Worm (Caenorhabditis elegans) whole organism, L1 larva: ENCODE results near the gene cnp-2.

Source experiments
- C04F5.9 ChIP-seq: sonication (generic microtip); optimal IDR thresholded peaks from 2 replicates; lab custom pipeline; 2016; ENCODE audit warnings: missing genetic modification characterization, missing compliant biosample characterization
- C16A3.4 ChIP-seq: fragments of 150-350 bp; optimal IDR thresholded peaks from 2 replicates; lab custom pipeline; 2014; ENCODE audit warnings: missing biosample characterization, missing genetic modification characterization
- Y116A8C.19 ChIP-seq: sonication (generic microtip); optimal IDR thresholded peaks from 2 replicates; lab custom pipeline; 2016; ENCODE audit warnings: missing compliant biosample characterization, missing genetic modification characterization, borderline replicate concordance
- ceh-8 ChIP-seq: fragments of 200-800 bp; sonication (Bioruptor generic); optimal IDR thresholded peaks from 2 replicates; lab custom pipeline; 2018; ENCODE audit warnings: mild to moderate bottlenecking, missing genetic modification characterization, moderate library complexity, missing compliant biosample characterization
- ceh-88 ChIP-seq: fragments of 200-800 bp; sonication (Bioruptor generic); IDR thresholded peaks from 2 replicates; pipeline ENCODE4 v1.3.6; 2022; ENCODE audit warnings: missing genetic modification characterization, missing compliant biosample characterization
- ceh-90 ChIP-seq: sonication (generic microtip); optimal IDR thresholded peaks from 2 replicates; lab custom pipeline; 2016; ENCODE audit warnings: missing genetic modification characterization, missing compliant biosample characterization
- dsc-1 ChIP-seq: sonication (generic microtip); optimal IDR thresholded peaks from 2 replicates; lab custom pipeline; 2016; ENCODE audit warnings: mild to moderate bottlenecking, missing genetic modification characterization, missing compliant biosample characterization
- efl-1 ChIP-seq, 4 experiments: fragments of 150-350 bp; optimal IDR thresholded peaks in 3 of 4; peaks in 1 of 4; 1 replicate in 1 of 4; 2 replicates in 3 of 4; lab custom pipeline; 2014; ENCODE audit warnings: missing biosample characterization in 2 of 4, missing genetic modification characterization in 2 of 4, missing genetic modification reagents in 2 of 4
- egl-13 ChIP-seq: sonication (generic microtip); optimal IDR thresholded peaks from 2 replicates; lab custom pipeline; 2016; ENCODE audit warnings: missing genotype, missing genetic modification reagents, missing genetic modification characterization, missing compliant biosample characterization
- elt-2 ChIP-seq: sonication (generic microtip); optimal IDR thresholded peaks from 2 replicates; lab custom pipeline; 2016; ENCODE audit warnings: missing genetic modification characterization, mild to moderate bottlenecking, inconsistent platforms, missing compliant biosample characterization, missing genetic modification reagents
- fos-1 ChIP-seq: fragments of 150-350 bp; optimal IDR thresholded peaks from 2 replicates; lab custom pipeline; 2014; ENCODE audit warnings: missing biosample characterization, missing genetic modification characterization
- grh-1 ChIP-seq: fragments of 200-800 bp; sonication (Bioruptor generic); IDR thresholded peaks from 2 replicates; pipeline ENCODE4 v1.3.6; 2022; ENCODE audit warnings: missing genetic modification reagents, missing genetic modification characterization, missing compliant biosample characterization
- hlh-17 ChIP-seq: fragments of 200-800 bp; sonication (Bioruptor generic); optimal IDR thresholded peaks from 2 replicates; lab custom pipeline; 2018; ENCODE audit warnings: missing genetic modification characterization, mild to moderate bottlenecking, missing compliant biosample characterization, moderate library complexity, borderline replicate concordance
- hpl-2 ChIP-seq: fragments of 150-350 bp; optimal IDR thresholded peaks from 2 replicates; lab custom pipeline; 2014; ENCODE audit warnings: missing biosample characterization, missing genetic modification reagents, missing genetic modification characterization
- irx-1 ChIP-seq: sonication (generic microtip); optimal IDR thresholded peaks from 2 replicates; lab custom pipeline; 2016; ENCODE audit warnings: missing genetic modification characterization, missing compliant biosample characterization
- jun-1 ChIP-seq: fragments of 150-350 bp; optimal IDR thresholded peaks from 2 replicates; lab custom pipeline; 2014; ENCODE audit warnings: missing biosample characterization, missing genetic modification reagents, missing genetic modification characterization
- lin-13 ChIP-seq: fragments of 150-350 bp; optimal IDR thresholded peaks from 2 replicates; lab custom pipeline; 2014; ENCODE audit warnings: missing biosample characterization, missing genetic modification reagents, missing genetic modification characterization
- lin-14 ChIP-seq: fragments of 200-800 bp; sonication (Bioruptor generic); optimal IDR thresholded peaks from 2 replicates; lab custom pipeline; 2018; ENCODE audit warnings: mild to moderate bottlenecking, missing genetic modification characterization, moderate library complexity, missing compliant biosample characterization
- lin-15B ChIP-seq: fragments of 150-350 bp; sonication (generic microtip); optimal IDR thresholded peaks from 3 replicates; lab custom pipeline; 2014; ENCODE audit warnings: missing biosample characterization, missing genetic modification characterization
- lin-35 ChIP-seq, 2 experiments: fragments of 150-350 bp; optimal IDR thresholded peaks; 2 replicates each; lab custom pipeline; 2014; ENCODE audit warnings: missing biosample characterization in 2 of 2, missing genetic modification characterization in 2 of 2, missing genetic modification reagents in 2 of 2
- lir-3 ChIP-seq: sonication (generic microtip); optimal IDR thresholded peaks from 2 replicates; lab custom pipeline; 2016; ENCODE audit warnings: mild to moderate bottlenecking, missing genetic modification characterization, moderate library complexity, missing compliant biosample characterization; ENCODE audit not compliant: poor library complexity
- mdl-1 ChIP-seq, 2 experiments: fragments of 150-350 bp; optimal IDR thresholded peaks; 2 replicates each; lab custom pipeline; 2014 to 2017; ENCODE audit warnings: missing biosample characterization in 2 of 2, missing genetic modification characterization in 2 of 2, inconsistent platforms in 1 of 2
- nhr-11 ChIP-seq: fragments of 150-350 bp; optimal IDR thresholded peaks from 2 replicates; lab custom pipeline; 2014; ENCODE audit warnings: missing biosample characterization, missing genetic modification characterization
- nhr-12 ChIP-seq: sonication (generic microtip); optimal IDR thresholded peaks from 2 replicates; lab custom pipeline; 2017; ENCODE audit warnings: missing biosample characterization, missing genetic modification characterization
- nhr-19 ChIP-seq: fragments of 200-800 bp; sonication (Bioruptor generic); conservative IDR thresholded peaks from 2 replicates; pipeline ENCODE4 v1.3.6; 2022; ENCODE audit warnings: missing genetic modification characterization, missing compliant biosample characterization
- nhr-20 ChIP-seq: sonication (generic microtip); optimal IDR thresholded peaks from 2 replicates; lab custom pipeline; 2016; ENCODE audit warnings: mild to moderate bottlenecking, missing genetic modification characterization, missing compliant biosample characterization
- nhr-47 ChIP-seq: sonication (generic microtip); optimal IDR thresholded peaks from 2 replicates; lab custom pipeline; 2016; ENCODE audit warnings: mild to moderate bottlenecking, missing genetic modification characterization, moderate library complexity, missing compliant biosample characterization
- nhr-71 ChIP-seq: sonication (generic microtip); optimal IDR thresholded peaks from 2 replicates; lab custom pipeline; 2016; ENCODE audit warnings: mild to moderate bottlenecking, missing genetic modification characterization, moderate library complexity, missing compliant biosample characterization
- nhr-76 ChIP-seq: sonication (generic microtip); optimal IDR thresholded peaks from 2 replicates; lab custom pipeline; 2017; ENCODE audit warnings: missing biosample characterization, missing genetic modification characterization
- nhr-77 ChIP-seq: fragments of 150-350 bp; optimal IDR thresholded peaks from 2 replicates; lab custom pipeline; 2014; ENCODE audit warnings: missing biosample characterization, missing genetic modification characterization
- nhr-84 ChIP-seq: sonication (generic microtip); optimal IDR thresholded peaks from 2 replicates; lab custom pipeline; 2017; ENCODE audit warnings: missing biosample characterization, missing genetic modification characterization
- nhr-85 ChIP-seq: sonication (generic microtip); peaks from one replicate; lab custom pipeline; 2016; ENCODE audit warnings: missing genetic modification characterization, inconsistent platforms, missing compliant biosample characterization
- nhr-90 ChIP-seq: sonication (generic microtip); optimal IDR thresholded peaks from 2 replicates; lab custom pipeline; 2016; ENCODE audit warnings: mild to moderate bottlenecking, missing genetic modification characterization, missing compliant biosample characterization; ENCODE audit not compliant: poor library complexity
- pax-3 ChIP-seq: fragments of 200-800 bp; sonication (Bioruptor generic); optimal IDR thresholded peaks from 2 replicates; lab custom pipeline; 2018; ENCODE audit warnings: mild to moderate bottlenecking, missing genetic modification characterization, moderate library complexity, missing compliant biosample characterization
- pqm-1 ChIP-seq: sonication (generic microtip); optimal IDR thresholded peaks from 3 replicates; lab custom pipeline; 2017; ENCODE audit warnings: missing biosample characterization, missing genetic modification characterization
- rnt-1 ChIP-seq: sonication (generic microtip); optimal IDR thresholded peaks from 2 replicates; lab custom pipeline; 2016; ENCODE audit warnings: mild to moderate bottlenecking, missing genetic modification characterization, moderate library complexity, missing compliant biosample characterization
- skn-1 ChIP-seq: fragments of 150-350 bp; optimal IDR thresholded peaks from 2 replicates; lab custom pipeline; 2014; ENCODE audit warnings: missing biosample characterization, missing genetic modification characterization
- snpc-4 ChIP-seq: fragments of 150-350 bp; optimal IDR thresholded peaks from 2 replicates; lab custom pipeline; 2014; ENCODE audit warnings: missing biosample characterization, missing genetic modification characterization
- snu-23 ChIP-seq: sonication (generic microtip); optimal IDR thresholded peaks from 2 replicates; lab custom pipeline; 2016; ENCODE audit warnings: missing genetic modification characterization, missing compliant biosample characterization
- swsn-7 ChIP-seq: sonication (generic microtip); optimal IDR thresholded peaks from 2 replicates; lab custom pipeline; 2016; ENCODE audit warnings: missing genetic modification characterization, missing compliant biosample characterization
- tbx-2 ChIP-seq: sonication (generic microtip); optimal IDR thresholded peaks from 2 replicates; lab custom pipeline; 2016; ENCODE audit warnings: missing genetic modification characterization, missing compliant biosample characterization
- tlp-1 ChIP-seq: fragments of 150-350 bp; optimal IDR thresholded peaks from 2 replicates; lab custom pipeline; 2014; ENCODE audit warnings: missing biosample characterization, missing genetic modification characterization
- unc-130 ChIP-seq: fragments of 150-350 bp; optimal IDR thresholded peaks from 2 replicates; lab custom pipeline; 2017; ENCODE audit warnings: missing biosample characterization, missing genetic modification characterization, inconsistent platforms
- unc-86 ChIP-seq: sonication (generic microtip); optimal IDR thresholded peaks from 2 replicates; lab custom pipeline; 2016; ENCODE audit warnings: missing genetic modification characterization, missing compliant biosample characterization
- unc-98 ChIP-seq: fragments of 200-800 bp; sonication (Bioruptor generic); IDR thresholded peaks from 2 replicates; pipeline ENCODE4 v1.3.6; 2022; ENCODE audit warnings: missing genetic modification characterization, missing compliant biosample characterization
- xbp-1 ChIP-seq: sonication (generic microtip); optimal IDR thresholded peaks from 2 replicates; lab custom pipeline; 2016; ENCODE audit warnings: missing genetic modification characterization, missing compliant biosample characterization
- zag-1 ChIP-seq: fragments of 150-350 bp; optimal IDR thresholded peaks from 2 replicates; lab custom pipeline; 2014; ENCODE audit warnings: missing biosample characterization, missing genetic modification characterization
- zip-4 ChIP-seq: fragments of 200-800 bp; sonication (Bioruptor generic); optimal IDR thresholded peaks from 2 replicates; lab custom pipeline; 2018; ENCODE audit warnings: mild to moderate bottlenecking, missing genetic modification characterization, moderate library complexity, missing compliant biosample characterization

Gene cnp-2

ce11 chrII:12769947-12770346 lies 9.3 kb downstream of the cnp-2 start:
- TF ChIP-seq unc-86 (tag; lab: Kevin White, UChicago), result no peak
- TF ChIP-seq ceh-8 (GFP tag; lab: Kevin White, UChicago), result peak; percentile 16
- no peak for TF ChIP-seq nhr-77 (tag; lab: Kevin White, UChicago)
- TF ChIP-seq unc-130 (tag; lab: Kevin White, UChicago), result no peak
- no peak for TF ChIP-seq ceh-90 (tag; lab: Kevin White, UChicago)

ce11 chrII:12774402-12774801 lies 13.8 kb downstream of the cnp-2 start, which contains the start of gene Y46G5A.14:
Gene Y46G5A.14 (plus strand): TSS chrII:12774702.
- no peak for TF ChIP-seq nhr-84 (tag; lab: Kevin White, UChicago)
- TF ChIP-seq C16A3.4, result no peak
- TF ChIP-seq hpl-2, result no peak
- TF ChIP-seq Y116A8C.19, result no peak
- TF ChIP-seq pqm-1, result no peak
- no peak for TF ChIP-seq tbx-2 (tag; lab: Kevin White, UChicago)
- TF ChIP-seq zip-4 (GFP tag; lab: Kevin White, UChicago), result no peak
- no peak for TF ChIP-seq jun-1 (tag; lab: Kevin White, UChicago)
- TF ChIP-seq pax-3 (tag; lab: Kevin White, UChicago), result no peak
- no peak for TF ChIP-seq snpc-4 (tag; lab: Kevin White, UChicago)
- TF ChIP-seq, all 84 proteins: peak for 0

ce11 chrII:12776379-12776778 lies 15.8 kb downstream of the cnp-2 start, which contains the start of gene Y46G5A.34:
Gene Y46G5A.34 (plus strand): TSS chrII:12776679.
- TF ChIP-seq nhr-20 (tag; lab: Kevin White, UChicago) (no peak), elt-2 (no peak), fos-1 (tag; lab: Kevin White, UChicago) (no peak), C04F5.9 (tag; lab: Kevin White, UChicago) (no peak), lir-3 (tag; lab: Kevin White, UChicago) (no peak), hlh-17 (GFP tag; lab: Kevin White, UChicago) (no peak), zag-1 (no peak), snpc-4 (tag; lab: Kevin White, UChicago) (no peak), irx-1 (tag; lab: Kevin White, UChicago) (no peak), tlp-1 (tag; lab: Kevin White, UChicago) (no peak), nhr-12 (tag; lab: Kevin White, UChicago) (no peak), mdl-1 (tag; optimal IDR thresholded peaks at IDR 0.05; lab: Kevin White, UChicago) (no peak), nhr-76 (tag; lab: Kevin White, UChicago) (no peak), nhr-85 (no peak), swsn-7 (tag; lab: Kevin White, UChicago) (no peak), Y116A8C.19 (no peak), nhr-19 (GFP tag; lab: Robert Waterston, UW) (no peak), ceh-90 (tag; lab: Kevin White, UChicago) (no peak), nhr-11 (no peak), snu-23 (GFP tag; lab: Kevin White, UChicago) (no peak)

ce11 chrII:12778374-12778773 lies 17.8 kb downstream of the cnp-2 start:
- TF ChIP-seq swsn-7 (tag; lab: Kevin White, UChicago) (peak; percentile 81), skn-1 (peak; percentile 35), grh-1 (GFP tag; lab: Robert Waterston, UW) (peak; percentile 57), dsc-1 (tag; lab: Kevin White, UChicago) (peak; percentile 66), nhr-90 (peak; percentile 70), lin-13 (GFP tag; lab: Kevin White, UChicago) (peak; percentile 98), lin-35 (GFP tag; optimal IDR thresholded peaks at IDR 0.05; lab: Kevin White, UChicago) (peak; percentile 37 to 48), ceh-88 (GFP tag; lab: Robert Waterston, UW) (peak; percentile 54; the same call in 1 of the 2 replicates), xbp-1 (tag; lab: Kevin White, UChicago) (peak; percentile 58), nhr-47 (peak; percentile 84), efl-1 (optimal IDR thresholded peaks at IDR 0.05; lab: Kevin White, UChicago) (peak; percentile 29 to 56), efl-1 (GFP tag; optimal IDR thresholded peaks at IDR 0.05 in 1 of 2; lab: Kevin White, UChicago) (peak; percentile 29 to 95), nhr-20 (tag; lab: Kevin White, UChicago) (peak; percentile 71), nhr-71 (peak; percentile 86), ceh-8 (GFP tag; lab: Kevin White, UChicago) (peak; percentile 81), rnt-1 (tag; lab: Kevin White, UChicago) (peak; percentile 92), lin-14 (GFP tag; lab: Kevin White, UChicago) (peak; percentile 68), lin-15B (peak; percentile 59), unc-98 (0 out of 2 replicates have a peak, but pooled peaks have one; percentile 29), egl-13 (tag; lab: Kevin White, UChicago) (peak; percentile 25), C04F5.9 (tag; lab: Kevin White, UChicago) (peak; percentile 27)
